Fruit fly (Drosophila melanogaster): ENCODE data around the gene Reph.

The Reph gene

dm6 chr2L:3788150-3788549, 15.2 kb upstream of the Reph start:
- TF ChIP-seq wdn (GFP tag; IDR thresholded peaks at IDR 0.05): no peak
- TF ChIP-seq sd (tag; optimal IDR thresholded peaks at IDR 0.05): peak; percentile 0

DNA sequence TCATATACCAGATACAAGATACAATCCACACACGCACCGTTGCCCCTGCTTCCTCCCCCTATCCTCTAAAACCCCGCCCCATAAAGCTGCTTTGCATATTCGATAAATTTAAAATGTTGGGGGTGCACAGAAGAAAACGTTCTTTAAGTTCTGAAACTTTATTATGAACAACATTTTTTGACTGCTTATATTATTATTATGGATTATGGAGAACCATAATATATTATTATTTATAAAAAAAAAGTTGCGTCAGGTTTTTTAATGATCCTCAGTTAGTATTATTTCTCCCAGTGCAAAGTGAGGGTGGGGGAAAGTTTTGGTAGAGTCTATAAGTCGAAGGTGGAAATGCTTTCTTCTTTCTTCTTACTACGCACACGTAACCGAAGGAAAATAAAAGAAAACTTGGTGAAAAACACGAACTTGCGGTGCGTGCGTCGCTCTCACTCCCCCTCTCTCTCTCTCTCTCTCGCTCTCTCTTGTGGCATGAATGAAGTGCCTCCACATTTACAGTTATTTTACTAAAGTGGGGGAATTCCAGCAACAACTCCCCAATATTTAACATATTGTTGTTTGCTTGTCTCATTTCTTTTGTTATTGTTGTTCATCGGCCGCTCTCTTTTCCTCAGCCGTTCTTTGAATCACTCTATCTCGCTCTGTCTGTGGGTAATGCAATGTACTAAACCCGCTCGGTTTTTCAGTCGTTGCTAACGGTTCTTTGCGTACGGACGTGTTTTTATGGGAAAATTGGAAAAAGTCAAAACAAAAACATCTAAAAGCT, 13.9 kb upstream of the Reph start:
- TF ChIP-seq CG11504 (tag; optimal IDR thresholded peaks at IDR 0.05): peak; percentile 89
- TF ChIP-seq Blimp-1 (GFP tag; optimal IDR thresholded peaks at IDR 0.05): peak; percentile 95
- TF ChIP-seq CG3847 (GFP tag; IDR thresholded peaks at IDR 0.05): peak; percentile 30; the same call in 1 of the 2 replicates
- TF ChIP-seq CG4617 (GFP tag; optimal IDR thresholded peaks at IDR 0.05; ENCODE audit: borderline replicate concordance): peak; percentile 1
- peak; percentile 92 for TF ChIP-seq nmo (GFP tag; optimal IDR thresholded peaks at IDR 0.05)
- peak; percentile 38; the same call in 1 of the 2 replicates for TF ChIP-seq CG4404 (GFP tag; IDR thresholded peaks at IDR 0.05)
- no peak for TF ChIP-seq NK7.1 (GFP tag; optimal IDR thresholded peaks at IDR 0.05)
- TF ChIP-seq Lpt (GFP tag; optimal IDR thresholded peaks at IDR 0.05): no peak
- no peak for TF ChIP-seq CG1792 (GFP tag; optimal IDR thresholded peaks at IDR 0.05)
- TF ChIP-seq gsb-n (tag; optimal IDR thresholded peaks at IDR 0.05): peak; percentile 89
- no peak for TF ChIP-seq fd3F (GFP tag; optimal IDR thresholded peaks at IDR 0.05)
- TF ChIP-seq HmgD (GFP tag; optimal IDR thresholded peaks at IDR 0.05): no peak
- TF ChIP-seq zfh2 (GFP tag; optimal IDR thresholded peaks at IDR 0.05): no peak
- peak; percentile 82 for TF ChIP-seq tgo (GFP tag; IDR thresholded peaks at IDR 0.05)
- no peak for TF ChIP-seq CG30020 (tag; optimal IDR thresholded peaks at IDR 0.05)
- TF ChIP-seq HLHmδ (GFP tag; optimal IDR thresholded peaks at IDR 0.05): no peak
- TF ChIP-seq CG7963 (GFP tag; IDR thresholded peaks at IDR 0.05; ENCODE audit: partially characterized antibody): no peak
- peak in 1 of 2 experiments; percentile 61 for TF ChIP-seq Pdp1 (GFP tag; optimal IDR thresholded peaks at IDR 0.05)
- TF ChIP-seq tin (GFP tag; optimal IDR thresholded peaks at IDR 0.05): peak; percentile 68
- TF ChIP-seq ttk (GFP tag; IDR thresholded peaks at IDR 0.05): peak; percentile 83
- no peak for TF ChIP-seq CG9797 (GFP tag; optimal IDR thresholded peaks at IDR 0.05)
- peak in 1 of 2 experiments; percentile 11 for TF ChIP-seq crp (GFP tag; optimal IDR thresholded peaks at IDR 0.05)
- no peak for TF ChIP-seq CG9876 (GFP tag; optimal IDR thresholded peaks at IDR 0.05)
- TF ChIP-seq CG12155 (GFP tag; optimal IDR thresholded peaks at IDR 0.05): peak; percentile 2
- TF ChIP-seq B-H1 (GFP tag; IDR thresholded peaks at IDR 0.05): peak; percentile 78; the same call in 2 of the 3 replicates
- TF ChIP-seq pb (GFP tag; optimal IDR thresholded peaks at IDR 0.05): no peak
- TF ChIP-seq CG3726 (GFP tag; IDR thresholded peaks at IDR 0.05): 0 out of 3 replicates have a peak, but pooled peaks have one; percentile 52
- peak; percentile 91 for TF ChIP-seq CG1529 (GFP tag; optimal IDR thresholded peaks at IDR 0.05)
- no peak for TF ChIP-seq fd102C (GFP tag; optimal IDR thresholded peaks at IDR 0.05)
- peak; percentile 10; the same call in 1 of the 2 replicates for TF ChIP-seq dan (GFP tag; IDR thresholded peaks at IDR 0.05)
- no peak for TF ChIP-seq Dp (GFP tag; optimal IDR thresholded peaks at IDR 0.05)
- TF ChIP-seq NC2α (GFP tag; optimal IDR thresholded peaks at IDR 0.05): no peak
- peak; percentile 65 for TF ChIP-seq CG32532 (GFP tag; IDR thresholded peaks at IDR 0.05)
- no peak for TF ChIP-seq chn (GFP tag; optimal IDR thresholded peaks at IDR 0.05)
- TF ChIP-seq CG5180 (GFP tag; optimal IDR thresholded peaks at IDR 0.05): peak; percentile 43
- TF ChIP-seq ATbp (GFP tag; optimal IDR thresholded peaks at IDR 0.05): peak; percentile 94
- peak; percentile 30 for TF ChIP-seq cwo (GFP tag; optimal IDR thresholded peaks at IDR 0.05)
- TF ChIP-seq mld (GFP tag; IDR thresholded peaks at IDR 0.05; ENCODE audit: partially characterized antibody): no peak
- TF ChIP-seq trh (GFP tag; optimal IDR thresholded peaks at IDR 0.05): peak; percentile 30
- TF ChIP-seq CG18011 (GFP tag; optimal IDR thresholded peaks at IDR 0.05): no peak
- TF ChIP-seq Sry-β (GFP tag; optimal IDR thresholded peaks at IDR 0.05): peak; percentile 43
- TF ChIP-seq hkb (optimal IDR thresholded peaks at IDR 0.05): no peak
- peak; percentile 89 for TF ChIP-seq hkb (GFP tag; IDR thresholded peaks at IDR 0.05)
- TF ChIP-seq CG9437 (GFP tag; optimal IDR thresholded peaks at IDR 0.05): peak; percentile 81
- TF ChIP-seq Fer1 (GFP tag; optimal IDR thresholded peaks at IDR 0.05): peak; percentile 16
